Worm (Caenorhabditis elegans): Measurements from ENCODE around the gene nhr-48.

DNA sequence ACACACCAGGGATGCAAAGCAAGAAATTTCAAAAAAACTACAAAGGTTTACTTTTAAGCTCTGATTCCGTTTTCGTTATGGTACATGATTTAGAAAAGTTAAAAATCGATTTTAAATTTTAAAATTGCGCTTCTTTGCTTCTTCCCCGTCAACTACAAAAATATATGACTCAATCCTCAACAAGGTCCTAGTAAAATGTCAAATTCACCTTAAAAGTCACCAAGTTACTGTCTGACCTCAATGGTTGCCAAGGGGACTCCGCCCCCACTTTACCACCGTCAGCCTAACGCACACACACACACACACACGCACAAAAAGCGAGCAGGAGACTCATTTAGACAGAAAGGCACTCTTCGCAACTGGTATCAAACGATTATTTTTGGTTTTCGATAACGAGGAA lies 26.6 kb upstream of the nhr-48 start, which contains the start of gene gpn-1:
- no peak for TF ChIP-seq daf-12 (tag; optimal IDR thresholded peaks at IDR 0.05)
- TF ChIP-seq lin-15B (tag; optimal IDR thresholded peaks at IDR 0.05) = no peak
- no peak for TF ChIP-seq nhr-28 (tag; optimal IDR thresholded peaks at IDR 0.05)
- TF ChIP-seq lsy-12 (tag; optimal IDR thresholded peaks at IDR 0.05) = no peak
- TF ChIP-seq fkh-10 (GFP tag; optimal IDR thresholded peaks at IDR 0.05) = no peak
- TF ChIP-seq ceh-82 (tag; optimal IDR thresholded peaks at IDR 0.05) = no peak
- no peak for TF ChIP-seq skn-1 (tag; optimal IDR thresholded peaks at IDR 0.05)
- no peak for TF ChIP-seq unc-62 (GFP tag; optimal IDR thresholded peaks at IDR 0.05)
- TF ChIP-seq fos-1 (tag; optimal IDR thresholded peaks at IDR 0.05) = no peak
- no peak for TF ChIP-seq egl-27 (tag; optimal IDR thresholded peaks at IDR 0.05)
- no peak for TF ChIP-seq snpc-4 (tag; optimal IDR thresholded peaks at IDR 0.05)
- no peak for TF ChIP-seq ZK546.5 (tag; optimal IDR thresholded peaks at IDR 0.05)
- no peak for TF ChIP-seq nhr-76 (tag; optimal IDR thresholded peaks at IDR 0.05)
- no peak for TF ChIP-seq nhr-237 (tag; optimal IDR thresholded peaks at IDR 0.05)

Measured in whole organism, L3 larva.